Worm (Caenorhabditis elegans): Measurements from ENCODE around the gene gpa-11.

ce11 chrII:4226598-4227096, 20.4 kb upstream of the gpa-11 start, which contains the start of gene C16A11.4:
- TF ChIP-seq unc-130 (tag; optimal IDR thresholded peaks at IDR 0.05) (no peak), tlp-1 (tag; optimal IDR thresholded peaks at IDR 0.05) (no peak), nhr-12 (tag; optimal IDR thresholded peaks at IDR 0.05) (no peak), nhr-84 (tag; optimal IDR thresholded peaks at IDR 0.05) (no peak), jun-1 (tag; optimal IDR thresholded peaks at IDR 0.05) (no peak), ces-1 (GFP tag; optimal IDR thresholded peaks at IDR 0.05) (no peak)

All from whole organism, L1 larva.